Fruit fly (Drosophila melanogaster): ENCODE measurements around the gene Traf4.

The Traf4 gene

DNA sequence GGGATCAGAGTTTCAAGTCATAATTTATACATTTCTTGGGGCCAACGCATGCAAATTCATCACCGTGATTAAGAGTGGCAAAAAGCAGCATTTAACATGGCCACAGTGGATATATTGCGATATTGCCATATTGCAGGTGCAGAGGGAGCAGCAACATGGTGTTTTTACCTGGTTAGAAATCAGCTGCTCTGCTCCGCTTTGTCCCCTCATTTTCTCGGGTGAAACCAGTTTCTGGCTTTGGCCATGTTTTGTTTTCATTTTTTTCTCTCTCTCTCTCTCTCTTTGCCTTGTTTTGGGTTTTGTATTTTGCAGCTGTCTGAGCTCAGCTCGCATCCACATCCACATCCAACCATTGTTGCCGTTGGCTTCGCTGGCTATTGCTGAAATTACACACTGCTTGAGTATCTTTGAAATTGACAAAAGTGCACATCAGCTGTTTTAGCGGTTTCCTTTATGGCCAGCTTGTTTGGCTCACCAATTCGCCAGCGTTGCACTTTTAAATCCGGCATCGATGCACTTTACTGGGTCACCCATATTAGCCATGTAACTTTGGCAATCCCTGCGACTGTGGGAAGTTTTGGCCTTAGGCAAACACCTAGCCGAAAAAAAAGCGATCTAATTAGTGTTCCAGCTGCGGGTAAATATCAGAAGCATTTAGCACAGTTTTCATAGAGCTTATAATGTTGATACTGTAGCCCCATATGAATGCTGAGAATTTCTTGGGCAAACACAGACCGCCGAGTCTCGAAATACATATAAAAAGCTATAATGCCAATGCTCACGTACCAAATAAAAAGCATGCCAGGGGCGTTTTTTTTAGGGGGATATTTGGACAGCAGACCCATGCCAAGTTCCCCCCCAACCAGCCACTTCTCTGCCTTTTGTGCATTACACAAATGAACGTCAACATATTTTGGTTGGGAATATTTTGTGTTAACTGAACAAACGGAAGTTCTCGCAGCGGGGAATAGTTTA lies 13.6 kb downstream of the Traf4 start (continued):
- TF ChIP-seq CG6276 (GFP tag; optimal IDR thresholded peaks at IDR 0.05) (peak; percentile 50), Ets96B (tag; optimal IDR thresholded peaks at IDR 0.05) (peak; percentile 2), CG8119 (GFP tag; IDR thresholded peaks at IDR 0.05) (peak; percentile 45; the same call in 2 of the 3 replicates), eg (GFP tag; IDR thresholded peaks at IDR 0.05) (peak; percentile 65; the same call in 2 of the 3 replicates), CG8632 (GFP tag; optimal IDR thresholded peaks at IDR 0.05) (no peak)

DNA sequence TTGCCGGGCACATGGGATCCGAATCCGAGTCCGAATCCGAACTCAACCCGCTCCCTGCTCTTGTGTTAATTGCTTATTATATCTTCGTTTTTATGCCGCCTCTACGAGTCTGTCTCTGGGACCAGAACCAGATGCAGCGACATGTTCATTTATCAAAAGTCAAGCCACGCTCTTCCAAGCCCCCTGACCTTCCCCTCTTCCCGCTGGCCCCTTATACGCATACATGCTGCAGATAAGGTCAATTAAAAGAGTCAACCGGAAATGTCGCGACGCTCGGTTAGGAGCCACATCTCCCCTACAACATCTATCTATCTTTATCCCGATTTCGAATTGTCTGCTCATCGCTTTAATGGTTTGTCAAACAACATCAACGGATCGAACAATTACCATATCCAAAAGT lies 16.0 kb downstream of the Traf4 start:
- TF ChIP-seq net (GFP tag; optimal IDR thresholded peaks at IDR 0.05), result no peak
- TF ChIP-seq svp (GFP tag), result peak; percentile 55

DNA sequence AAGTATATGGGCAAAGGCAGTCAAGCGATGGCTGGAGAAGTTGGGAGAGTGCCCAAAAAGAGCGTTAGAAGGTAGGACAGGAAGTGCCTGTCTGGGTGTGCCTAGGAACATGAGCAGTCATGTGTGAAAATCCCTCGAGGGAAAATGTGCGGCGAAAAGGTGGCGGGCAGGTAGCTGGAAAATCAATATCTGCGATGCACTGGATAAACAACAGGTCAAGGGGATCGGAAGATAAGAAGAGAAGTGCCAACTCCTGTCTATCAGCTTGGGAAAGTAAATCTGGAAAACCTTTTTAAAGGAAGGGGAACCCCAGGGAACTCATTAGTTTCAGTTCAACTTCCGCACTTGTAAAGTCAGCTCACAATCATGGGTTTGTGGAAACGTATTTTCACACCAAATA lies 16.7 kb downstream of the Traf4 start:
- TF ChIP-seq net (GFP tag; optimal IDR thresholded peaks at IDR 0.05), result no peak
- no peak for TF ChIP-seq Sox102F (GFP tag; optimal IDR thresholded peaks at IDR 0.05)
- TF ChIP-seq Eip93F (GFP tag; optimal IDR thresholded peaks at IDR 0.05), result no peak
- TF ChIP-seq Gug (GFP tag; IDR thresholded peaks at IDR 0.05), result no peak
- TF ChIP-seq CG6276 (GFP tag; optimal IDR thresholded peaks at IDR 0.05), result no peak
- no peak for TF ChIP-seq CG8319 (GFP tag; optimal IDR thresholded peaks at IDR 0.05)
- no peak for TF ChIP-seq CG10631 (GFP tag; optimal IDR thresholded peaks at IDR 0.05)
- TF ChIP-seq CG7368 (GFP tag; optimal IDR thresholded peaks at IDR 0.05), result no peak
- TF ChIP-seq Ets96B (tag; optimal IDR thresholded peaks at IDR 0.05), result no peak
- no peak for TF ChIP-seq salr (GFP tag; optimal IDR thresholded peaks at IDR 0.05)
- TF ChIP-seq fkh (GFP tag; optimal IDR thresholded peaks at IDR 0.05), result no peak
- TF ChIP-seq CG34406 (GFP tag; optimal IDR thresholded peaks at IDR 0.05), result no peak
- TF ChIP-seq Hr39 (GFP tag; optimal IDR thresholded peaks at IDR 0.05), result no peak
- TF ChIP-seq Lpt (GFP tag; optimal IDR thresholded peaks at IDR 0.05), result no peak
- TF ChIP-seq CG10669 (GFP tag; optimal IDR thresholded peaks at IDR 0.05), result no peak
- no peak for TF ChIP-seq Eip78C (GFP tag)
- no peak for TF ChIP-seq fd59A (GFP tag; optimal IDR thresholded peaks at IDR 0.05)
- no peak for TF ChIP-seq CG4318 (GFP tag; optimal IDR thresholded peaks at IDR 0.05)
- TF ChIP-seq OdsH (GFP tag; optimal IDR thresholded peaks at IDR 0.05), result no peak
- no peak for TF ChIP-seq CG6163 (GFP tag; IDR thresholded peaks at IDR 0.05)

DNA sequence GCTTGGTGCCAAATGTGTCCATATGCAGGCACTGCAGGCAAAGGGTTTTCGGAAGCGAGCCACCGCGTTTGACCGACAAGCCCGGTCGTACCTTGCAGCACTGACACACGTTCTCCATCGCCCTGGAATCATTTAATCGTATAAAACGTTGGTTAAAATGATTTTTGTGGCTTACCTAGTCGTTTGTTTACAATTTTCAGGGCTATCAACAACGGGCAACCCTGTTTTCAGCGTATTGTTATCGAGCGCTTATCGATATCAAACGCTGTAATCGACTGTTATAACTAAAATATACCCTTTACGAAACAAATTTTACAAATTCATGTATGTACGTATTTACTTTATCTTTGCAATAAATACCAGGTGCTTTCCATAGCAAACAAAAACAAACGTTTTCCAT lies 20.8 kb downstream of the Traf4 start, which contains the start of gene CG17612:
TSS of gene CG17612 (minus strand) at position 214 of the 400 bp plus-strand sequence.
- TF ChIP-seq fkh (GFP tag; optimal IDR thresholded peaks at IDR 0.05), result peak; percentile 75
- TF ChIP-seq CG31627 (GFP tag; optimal IDR thresholded peaks at IDR 0.05), result no peak

DNA sequence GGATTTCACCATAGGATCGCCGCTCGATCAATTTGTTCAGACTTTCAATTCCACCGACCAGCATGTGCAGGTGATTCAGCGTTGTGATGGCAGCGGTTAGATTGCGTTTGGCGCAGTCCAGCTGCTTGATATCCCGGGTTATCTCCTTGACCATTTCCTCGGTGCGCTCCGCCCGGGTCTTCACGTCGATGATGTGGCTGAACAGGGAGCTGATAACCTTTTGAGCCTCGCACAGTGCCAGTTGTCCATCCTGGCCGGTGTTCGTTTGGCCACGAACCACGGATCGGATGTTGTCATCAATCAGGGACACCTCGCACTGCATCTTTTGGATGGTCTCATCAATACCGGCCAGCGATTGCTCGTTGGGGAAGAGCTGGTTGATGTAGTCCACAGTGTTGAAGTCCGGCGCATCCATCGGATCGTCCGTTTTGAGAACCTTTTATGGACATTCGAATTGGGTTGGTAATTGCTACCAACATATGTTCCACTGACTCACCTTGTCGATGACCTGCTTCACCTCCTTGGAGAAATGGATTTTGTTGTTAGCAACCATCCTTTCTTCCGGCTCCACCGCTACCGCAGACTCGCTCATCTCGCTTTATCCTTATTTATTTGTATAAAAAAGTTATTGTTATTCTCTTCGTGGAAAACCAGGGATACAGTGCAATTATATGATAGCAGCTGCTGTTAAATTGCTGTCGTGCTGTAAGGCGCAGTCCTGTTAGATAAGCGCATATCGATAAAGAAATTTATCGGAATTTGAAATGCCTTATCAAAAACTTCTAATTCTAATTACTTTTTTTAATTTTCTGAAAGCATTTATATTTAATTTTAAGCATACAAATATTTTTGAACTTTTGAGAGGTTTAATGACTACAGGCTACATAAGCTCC lies 23.9 kb downstream of the Traf4 start, which contains the start of gene Vps53:
TSS of gene Vps53 (minus strand) at position 676 of the 893 bp plus-strand sequence.
- TF ChIP-seq CG7368 (GFP tag; optimal IDR thresholded peaks at IDR 0.05) (no peak), topi (GFP tag; optimal IDR thresholded peaks at IDR 0.05) (no peak), Smox (GFP tag; optimal IDR thresholded peaks at IDR 0.05) (no peak), CG6854 (GFP tag; optimal IDR thresholded peaks at IDR 0.05) (no peak), svp (GFP tag) (peak; percentile 98)
